Fruit fly (Drosophila melanogaster) whole organism, embryonic: ENCODE results near the gene CG13454.

Experiments
- Adf1 ChIP-seq: fragments of 200-800 bp; sonication (Bioruptor generic); IDR thresholded peaks from 2 replicates; pipeline ENCODE4 v1.3.6; 2022; ENCODE audit warnings: missing biosample characterization, missing genetic modification characterization
- B-H2 ChIP-seq: fragments of 200-800 bp; sonication (Bioruptor generic); optimal IDR thresholded peaks from 2 replicates; lab custom pipeline; 2018; ENCODE audit warnings: missing biosample characterization, mild to moderate bottlenecking, missing genetic modification characterization
- CG10543 ChIP-seq: fragments of 200-800 bp; sonication (Bioruptor generic); optimal IDR thresholded peaks from 3 replicates; lab custom pipeline; 2017; ENCODE audit warnings: missing biosample characterization, mild to moderate bottlenecking, missing genetic modification characterization, moderate library complexity
- CG10565 ChIP-seq: fragments of 200-800 bp; sonication (Bioruptor generic); optimal IDR thresholded peaks from 3 replicates; lab custom pipeline; 2016; ENCODE audit warnings: missing biosample characterization, mild to moderate bottlenecking, missing genetic modification characterization
- CG12071 ChIP-seq: fragments of 200-800 bp; sonication (Bioruptor generic); optimal IDR thresholded peaks from 3 replicates; lab custom pipeline; 2018; ENCODE audit warnings: missing biosample characterization, mild to moderate bottlenecking, missing genetic modification characterization
- CG1233 ChIP-seq: fragments of 200-800 bp; sonication (Bioruptor generic); optimal IDR thresholded peaks from 4 replicates; lab custom pipeline; 2018; ENCODE audit warnings: missing biosample characterization, mild to moderate bottlenecking, missing genetic modification characterization
- CG13287 ChIP-seq: fragments of 200-800 bp; sonication (Bioruptor generic); IDR thresholded peaks from 2 replicates; pipeline ENCODE4 v1.3.6; 2022; ENCODE audit warnings: missing biosample characterization, missing genetic modification characterization; ENCODE audit not compliant: partially characterized antibody
- CG13424 ChIP-seq: fragments of 200-800 bp; sonication (Bioruptor generic); optimal IDR thresholded peaks from 2 replicates; lab custom pipeline; 2019; ENCODE audit warnings: missing biosample characterization, mild to moderate bottlenecking, missing genetic modification characterization, moderate library complexity
- CG14965 ChIP-seq: fragments of 200-800 bp; sonication (Bioruptor generic); optimal IDR thresholded peaks from 2 replicates; lab custom pipeline; 2016; ENCODE audit warnings: missing biosample characterization, missing genetic modification characterization, borderline replicate concordance
- CG15514 ChIP-seq: fragments of 200-800 bp; sonication (Bioruptor generic); optimal IDR thresholded peaks from 3 replicates; lab custom pipeline; 2017; ENCODE audit warnings: missing biosample characterization, missing genetic modification characterization, mild to moderate bottlenecking, moderate library complexity, missing genetic modification reagents
- CG17385 ChIP-seq: fragments of 200-800 bp; sonication (Bioruptor generic); optimal IDR thresholded peaks from 3 replicates; lab custom pipeline; 2018; ENCODE audit warnings: missing biosample characterization, mild to moderate bottlenecking, missing genetic modification characterization
- CG18262 ChIP-seq: fragments of 200-800 bp; optimal IDR thresholded peaks from 3 replicates; lab custom pipeline; 2019; ENCODE audit warnings: missing biosample characterization, mild to moderate bottlenecking, missing genetic modification characterization, moderate library complexity
- CG2199 ChIP-seq: fragments of 200-800 bp; sonication (Bioruptor generic); IDR thresholded peaks from 3 replicates; pipeline ENCODE4 v1.3.6; 2022; ENCODE audit warnings: missing biosample characterization, missing genetic modification characterization
- CG32532 ChIP-seq: fragments of 200-800 bp; sonication (Bioruptor generic); IDR thresholded peaks from 2 replicates; pipeline ENCODE4 v1.3.6; 2022; ENCODE audit warnings: missing biosample characterization, missing genetic modification characterization
- CG33557 ChIP-seq: fragments of 200-800 bp; sonication (Bioruptor generic); optimal IDR thresholded peaks from 2 replicates; lab custom pipeline; 2019; ENCODE audit warnings: missing biosample characterization, mild to moderate bottlenecking, missing genetic modification characterization, moderate library complexity
- CG34224 ChIP-seq: fragments of 200-800 bp; sonication (Bioruptor generic); IDR thresholded peaks from 3 replicates; pipeline ENCODE4 v1.3.6; 2022; ENCODE audit warnings: missing biosample characterization, missing genetic modification characterization; ENCODE audit not compliant: partially characterized antibody
- CG34376 ChIP-seq: fragments of 200-800 bp; sonication (Bioruptor generic); optimal IDR thresholded peaks from 2 replicates; lab custom pipeline; 2018; ENCODE audit warnings: missing biosample characterization, mild to moderate bottlenecking, missing genetic modification characterization
- CG4360 ChIP-seq: fragments of 200-800 bp; sonication (Bioruptor generic); IDR thresholded peaks from 2 replicates; pipeline ENCODE4 v1.3.6; 2022; ENCODE audit warnings: missing biosample characterization, missing genetic modification characterization
- CG6765 ChIP-seq: fragments of 200-800 bp; sonication (Bioruptor generic); optimal IDR thresholded peaks from 3 replicates; lab custom pipeline; 2017; ENCODE audit warnings: missing biosample characterization, mild to moderate bottlenecking, missing genetic modification characterization
- CG8388 ChIP-seq: fragments of 200-800 bp; sonication (Bioruptor generic); optimal IDR thresholded peaks from 2 replicates; lab custom pipeline; 2019; ENCODE audit warnings: missing biosample characterization, mild to moderate bottlenecking, missing genetic modification characterization, moderate library complexity
- HLH54F ChIP-seq: fragments of 200-800 bp; sonication (Bioruptor generic); optimal IDR thresholded peaks from 3 replicates; lab custom pipeline; 2016; ENCODE audit warnings: missing biosample characterization, missing genetic modification characterization
- Hand ChIP-seq: fragments of 200-800 bp; sonication (Bioruptor generic); optimal IDR thresholded peaks from 2 replicates; lab custom pipeline; 2017; ENCODE audit warnings: mild to moderate bottlenecking, missing biosample characterization, missing genetic modification reagents, missing genetic modification characterization
- Hr78 ChIP-seq, 2 experiments: fragments of 200-800 bp in 1 of 2; fragments of >200 bp in 1 of 2; sonication (Bioruptor generic) in 1 of 2; optimal IDR thresholded peaks; 2 replicates each; lab custom pipeline; 2017 to 2019; ENCODE audit warnings: missing biosample characterization in 2 of 2, missing genetic modification characterization in 2 of 2, mild to moderate bottlenecking in 1 of 2, moderate library complexity in 1 of 2
- Med ChIP-seq: fragments of 200-800 bp; sonication (Bioruptor generic); peaks from one replicate; lab custom pipeline; 2016; ENCODE audit warnings: missing biosample characterization, missing genetic modification characterization, mild to moderate bottlenecking, inconsistent platforms, moderate library complexity
- NK7.1 ChIP-seq: fragments of 200-800 bp; sonication (Bioruptor generic); optimal IDR thresholded peaks from 3 replicates; lab custom pipeline; 2016; ENCODE audit warnings: missing biosample characterization, missing genetic modification characterization
- Pdp1 ChIP-seq, 2 experiments: fragments of 200-800 bp; sonication (Bioruptor generic); optimal IDR thresholded peaks; 3 replicates each; lab custom pipeline; 2016; ENCODE audit warnings: missing biosample characterization in 2 of 2, missing genetic modification characterization in 2 of 2, mild to moderate bottlenecking in 1 of 2, moderate library complexity in 1 of 2
- Vsx1 ChIP-seq: fragments of 200-800 bp; sonication (Bioruptor generic); optimal IDR thresholded peaks from 2 replicates; lab custom pipeline; 2017; ENCODE audit warnings: missing biosample characterization, mild to moderate bottlenecking, missing genetic modification characterization, missing genetic modification reagents
- cg ChIP-seq: fragments of 200-800 bp; sonication (Bioruptor generic); optimal IDR thresholded peaks from 3 replicates; lab custom pipeline; 2019; ENCODE audit warnings: missing biosample characterization, mild to moderate bottlenecking, missing genetic modification characterization, moderate library complexity
- chinmo ChIP-seq: fragments of 200-800 bp; sonication (Bioruptor generic); IDR thresholded peaks from 4 replicates; pipeline ENCODE4 v1.3.6; 2022; ENCODE audit warnings: missing biosample characterization, missing genetic modification characterization; ENCODE audit not compliant: partially characterized antibody
- crol ChIP-seq: fragments of 200-800 bp; sonication (Bioruptor generic); IDR thresholded peaks from 2 replicates; pipeline ENCODE4 v1.3.6; 2022; ENCODE audit warnings: missing biosample characterization, missing genetic modification characterization
- dm ChIP-seq: fragments of 200-800 bp; sonication (Bioruptor generic); optimal IDR thresholded peaks from 3 replicates; lab custom pipeline; 2016; ENCODE audit warnings: missing biosample characterization, missing genetic modification characterization
- eve ChIP-seq, 2 experiments: fragments of >200 bp; optimal IDR thresholded peaks; 2 replicates each; lab custom pipeline; 2017; ENCODE audit warnings: missing biosample characterization in 2 of 2, missing genetic modification characterization in 2 of 2
- exex ChIP-seq: fragments of 200-800 bp; sonication (Bioruptor generic); optimal IDR thresholded peaks from 4 replicates; lab custom pipeline; 2018; ENCODE audit warnings: missing biosample characterization, mild to moderate bottlenecking, missing genetic modification characterization, moderate library complexity
- grn ChIP-seq: fragments of 200-800 bp; sonication (Bioruptor generic); optimal IDR thresholded peaks from 3 replicates; lab custom pipeline; 2017; ENCODE audit warnings: missing biosample characterization, missing genetic modification characterization
- hkb ChIP-seq, 2 experiments: fragments of 200-800 bp in 1 of 2; fragments of >200 bp in 1 of 2; sonication (Bioruptor generic) in 1 of 2; IDR thresholded peaks in 1 of 2; optimal IDR thresholded peaks in 1 of 2; 2 replicates each; pipeline versions ENCODE4 v1.3.6 to Lab custom; 2017 to 2022; ENCODE audit warnings: missing biosample characterization in 1 of 2, missing genetic modification characterization in 1 of 2
- nerfin-1 ChIP-seq: fragments of 200-800 bp; sonication (Bioruptor generic); optimal IDR thresholded peaks from 3 replicates; lab custom pipeline; 2019; ENCODE audit warnings: missing biosample characterization, mild to moderate bottlenecking, missing genetic modification characterization, moderate library complexity
- pan ChIP-seq, 4 experiments: fragments of >200 bp in 3 of 4; fragments of 200-800 bp in 1 of 4; sonication (Bioruptor generic) in 1 of 4; optimal IDR thresholded peaks in 3 of 4; IDR thresholded peaks in 1 of 4; 2 replicates each; pipeline versions ENCODE4 v1.3.6 to Lab custom; 2017 to 2022; ENCODE audit warnings: missing biosample characterization in 2 of 4, missing genetic modification characterization in 2 of 4, mixed read lengths in 1 of 4
- pnt ChIP-seq: fragments of 200-800 bp; sonication (Bioruptor generic); optimal IDR thresholded peaks from 3 replicates; lab custom pipeline; 2016; ENCODE audit warnings: missing biosample characterization, missing genetic modification characterization
- repo ChIP-seq: fragments of 200-800 bp; sonication (Bioruptor generic); optimal IDR thresholded peaks from 2 replicates; lab custom pipeline; 2016; ENCODE audit warnings: missing biosample characterization, missing genetic modification characterization
- rib ChIP-seq: fragments of 200-800 bp; sonication (Bioruptor generic); IDR thresholded peaks from 2 replicates; pipeline ENCODE4 v1.3.6; 2022; ENCODE audit warnings: missing biosample characterization, missing genetic modification characterization
- sd ChIP-seq: fragments of 200-800 bp; sonication (Bioruptor generic); optimal IDR thresholded peaks from 3 replicates; lab custom pipeline; 2018; ENCODE audit warnings: missing biosample characterization, mild to moderate bottlenecking, missing genetic modification characterization, moderate library complexity
- sens ChIP-seq: fragments of 200-800 bp; sonication (Bioruptor generic); peaks from one replicate; lab custom pipeline; 2016; ENCODE audit warnings: missing biosample characterization, missing genetic modification characterization
- tna ChIP-seq: fragments of 200-800 bp; sonication (Bioruptor generic); IDR thresholded peaks from 2 replicates; pipeline ENCODE4 v1.3.6; 2022; ENCODE audit warnings: missing biosample characterization, missing genetic modification characterization; ENCODE audit not compliant: partially characterized antibody
- toy ChIP-seq: fragments of 200-800 bp; sonication (Bioruptor generic); IDR thresholded peaks from 2 replicates; pipeline ENCODE4 v1.3.6; 2022; ENCODE audit warnings: missing biosample characterization, missing genetic modification characterization
- tup ChIP-seq: fragments of 200-800 bp; sonication (Bioruptor generic); optimal IDR thresholded peaks from 2 replicates; lab custom pipeline; 2016; ENCODE audit warnings: missing biosample characterization, mild to moderate bottlenecking, missing genetic modification characterization, moderate library complexity
- unc-4 ChIP-seq: fragments of 200-800 bp; sonication (Bioruptor generic); IDR thresholded peaks from 2 replicates; pipeline ENCODE4 v1.3.6; 2022; ENCODE audit warnings: missing biosample characterization, missing genetic modification characterization; ENCODE audit not compliant: partially characterized antibody

The CG13454 gene

dm6 chr3L:15514814-15515495, 1.9 kb downstream of the CG13454 start:
- TF ChIP-seq B-H2 (peak; percentile 0), CG6765 (GFP tag; lab: Kevin White, UChicago) (peak; percentile 17), unc-4 (GFP tag; lab: Robert Waterston, UW) (0 out of 2 replicates have a peak, but pooled peaks have one; percentile 10), HLH54F (GFP tag; lab: Kevin White, UChicago) (no peak), Med (GFP tag; lab: Kevin White, UChicago) (peak; percentile 77), Hr78 (GFP tag; optimal IDR thresholded peaks at IDR 0.05; lab: Kevin White, UChicago) (peak in 1 of 2 experiments; percentile 67), CG34376 (GFP tag; lab: Kevin White, UChicago) (peak; percentile 19), toy (no peak), Pdp1 (GFP tag; optimal IDR thresholded peaks at IDR 0.05; lab: Kevin White, UChicago) (peak in 1 of 2 experiments; percentile 43), CG2199 (0 out of 3 replicates have a peak, but pooled peaks have one; percentile 33), pnt (no peak), CG4360 (peak; percentile 81), CG10543 (peak; percentile 73), NK7.1 (no peak), Vsx1 (GFP tag; lab: Kevin White, UChicago) (peak; percentile 28), sd (peak; percentile 17), Hand (GFP tag; lab: Kevin White, UChicago) (peak; percentile 24), chinmo (GFP tag; lab: Robert Waterston, UW) (peak; percentile 4; the same call in 2 of the 4 replicates), CG17385 (peak; percentile 91), eve (GFP tag; optimal IDR thresholded peaks at IDR 0.05; lab: Kevin White, UChicago) (peak in 1 of 2 experiments; percentile 81), cg (GFP tag; lab: Kevin White, UChicago) (peak; percentile 17), exex (peak; percentile 43), rib (GFP tag; lab: Robert Waterston, UW) (no peak), hkb (optimal IDR thresholded peaks at IDR 0.05; lab: Kevin White, UChicago) (no peak), hkb (GFP tag; IDR thresholded peaks at IDR 0.05; lab: Robert Waterston, UW) (peak; percentile 10; the same call in 1 of the 2 replicates), sens (GFP tag; lab: Kevin White, UChicago) (peak; percentile 37)

dm6 chr3L:15514405-15514804, 2.5 kb downstream of the CG13454 start:
- TF ChIP-seq CG8388 (GFP tag; lab: Kevin White, UChicago) (no peak), unc-4 (GFP tag; lab: Robert Waterston, UW) (peak; percentile 40; the same call in 1 of the 2 replicates), CG14965 (GFP tag; lab: Kevin White, UChicago) (no peak), CG10565 (GFP tag; lab: Kevin White, UChicago) (no peak), tup (GFP tag; lab: Kevin White, UChicago) (no peak), CG13287 (GFP tag; lab: Robert Waterston, UW) (peak; percentile 68), Hr78 (GFP tag; optimal IDR thresholded peaks at IDR 0.05; lab: Kevin White, UChicago) (peak in 1 of 2 experiments; percentile 1), repo (GFP tag; lab: Kevin White, UChicago) (no peak), CG13424 (tag; lab: Kevin White, UChicago) (no peak), CG32532 (GFP tag; lab: Robert Waterston, UW) (peak; percentile 60; the same call in 1 of the 2 replicates), CG34224 (GFP tag; lab: Robert Waterston, UW) (peak; percentile 55; the same call in 2 of the 3 replicates), nerfin-1 (tag; lab: Kevin White, UChicago) (no peak), CG33557 (GFP tag; lab: Kevin White, UChicago) (no peak), pan (optimal IDR thresholded peaks at IDR 0.05; lab: Kevin White, UChicago) (no peak), pan (GFP tag; optimal IDR thresholded peaks at IDR 0.05 in 1 of 2, IDR thresholded peaks at IDR 0.05 in 1 of 2) (no peak), tna (peak; percentile 11; the same call in 1 of the 2 replicates), CG18262 (tag; lab: Kevin White, UChicago) (no peak), crol (GFP tag; lab: Robert Waterston, UW) (peak; percentile 98), CG15514 (peak; percentile 12), grn (GFP tag; lab: Kevin White, UChicago) (peak; percentile 22), CG1233 (GFP tag; lab: Kevin White, UChicago) (peak; percentile 3), CG34376 (GFP tag; lab: Kevin White, UChicago) (peak; percentile 48), dm (peak; percentile 17), Adf1 (GFP tag; lab: Robert Waterston, UW) (no peak; the same call in 1 of the 2 replicates), CG12071 (GFP tag; lab: Kevin White, UChicago) (peak; percentile 23)
